Worm (Caenorhabditis elegans) whole organism, mixed stage, embryonic: ENCODE measurements around the gene ZK593.3.

Experiments
- M03D4.4 ChIP-seq: sonication (generic microtip); optimal IDR thresholded peaks from 2 replicates; lab custom pipeline; 2017; ENCODE audit warnings: mild to moderate bottlenecking, missing genetic modification characterization, missing compliant biosample characterization
- bed-3 ChIP-seq: fragments of 200-800 bp; sonication (Bioruptor generic); optimal IDR thresholded peaks from 3 replicates; lab custom pipeline; 2018; ENCODE audit warnings: mild to moderate bottlenecking, missing genetic modification characterization, moderate library complexity, missing compliant biosample characterization
- blmp-1 ChIP-seq: fragments of 150-350 bp; optimal IDR thresholded peaks from 2 replicates; lab custom pipeline; 2014; ENCODE audit warnings: missing biosample characterization, missing genetic modification characterization
- ceh-39 ChIP-seq: fragments of 150-350 bp; optimal IDR thresholded peaks from 2 replicates; lab custom pipeline; 2014; ENCODE audit warnings: missing biosample characterization, missing genetic modification characterization
- ceh-43 ChIP-seq: fragments of 200-800 bp; sonication (Bioruptor generic); optimal IDR thresholded peaks from 2 replicates; lab custom pipeline; 2018; ENCODE audit warnings: mild to moderate bottlenecking, missing genetic modification characterization, moderate library complexity, missing compliant biosample characterization
- ceh-83 ChIP-seq: fragments of 200-800 bp; sonication (Bioruptor generic); optimal IDR thresholded peaks from 2 replicates; lab custom pipeline; 2018; ENCODE audit warnings: mild to moderate bottlenecking, missing genetic modification characterization, missing compliant biosample characterization
- cnd-1 ChIP-seq: fragments of 200-800 bp; sonication (Bioruptor generic); optimal IDR thresholded peaks from 2 replicates; lab custom pipeline; 2018; ENCODE audit warnings: mild to moderate bottlenecking, missing genetic modification characterization, missing compliant biosample characterization
- elt-1 ChIP-seq: sonication (generic microtip); optimal IDR thresholded peaks from 2 replicates; lab custom pipeline; 2017; ENCODE audit warnings: missing genetic modification characterization, mild to moderate bottlenecking, missing compliant biosample characterization, antibody characterized with exemption, moderate library complexity, borderline replicate concordance; ENCODE audit not compliant: insufficient read depth
- elt-3 ChIP-seq: fragments of 150-350 bp; optimal IDR thresholded peaks from 2 replicates; lab custom pipeline; 2014; ENCODE audit warnings: missing biosample characterization, missing genetic modification characterization
- flh-1 ChIP-seq: fragments of 200-800 bp; sonication (Bioruptor generic); optimal IDR thresholded peaks from 2 replicates; lab custom pipeline; 2018; ENCODE audit warnings: mild to moderate bottlenecking, missing genetic modification characterization, moderate library complexity, missing compliant biosample characterization
- ham-2 ChIP-seq: fragments of 200-800 bp; sonication (Bioruptor generic); optimal IDR thresholded peaks from 2 replicates; lab custom pipeline; 2018; ENCODE audit warnings: mild to moderate bottlenecking, missing genetic modification characterization, missing compliant biosample characterization
- hlh-1 ChIP-seq: fragments of 150-350 bp; optimal IDR thresholded peaks from 2 replicates; lab custom pipeline; 2014; ENCODE audit warnings: missing biosample characterization, missing genetic modification reagents, missing genetic modification characterization
- lin-13 ChIP-seq: fragments of 150-350 bp; optimal IDR thresholded peaks from 2 replicates; lab custom pipeline; 2014; ENCODE audit warnings: missing biosample characterization, missing genetic modification characterization
- lin-32 ChIP-seq: fragments of 200-800 bp; sonication (Bioruptor generic); optimal IDR thresholded peaks from 2 replicates; lab custom pipeline; 2018; ENCODE audit warnings: mild to moderate bottlenecking, missing genetic modification characterization, missing compliant biosample characterization
- lsy-2 ChIP-seq: fragments of 150-350 bp; optimal IDR thresholded peaks from 2 replicates; lab custom pipeline; 2014; ENCODE audit warnings: missing biosample characterization, missing genetic modification characterization
- mep-1 ChIP-seq: fragments of 150-350 bp; optimal IDR thresholded peaks from 2 replicates; lab custom pipeline; 2017; ENCODE audit warnings: missing biosample characterization, missing genetic modification reagents, missing genetic modification characterization, inconsistent platforms
- mls-2 ChIP-seq: sonication (generic microtip); optimal IDR thresholded peaks from 2 replicates; lab custom pipeline; 2016; ENCODE audit warnings: mild to moderate bottlenecking, missing genetic modification characterization, moderate library complexity, missing compliant biosample characterization
- nhr-12 ChIP-seq: fragments of 150-350 bp; optimal IDR thresholded peaks from 2 replicates; lab custom pipeline; 2014; ENCODE audit warnings: missing biosample characterization, missing genetic modification characterization
- nhr-2 ChIP-seq: fragments of 150-350 bp; optimal IDR thresholded peaks from 2 replicates; lab custom pipeline; 2014; ENCODE audit warnings: missing biosample characterization, missing genetic modification characterization
- nhr-237 ChIP-seq: fragments of 150-350 bp; optimal IDR thresholded peaks from 2 replicates; lab custom pipeline; 2014; ENCODE audit warnings: missing biosample characterization, missing genetic modification characterization
- nhr-28 ChIP-seq: fragments of 150-350 bp; optimal IDR thresholded peaks from 2 replicates; lab custom pipeline; 2014; ENCODE audit warnings: missing biosample characterization, missing genetic modification characterization
- nhr-76 ChIP-seq: sonication (generic microtip); optimal IDR thresholded peaks from 2 replicates; lab custom pipeline; 2017; ENCODE audit warnings: missing biosample characterization, missing genetic modification characterization
- pha-4 ChIP-seq: fragments of 150-350 bp; optimal IDR thresholded peaks from 2 replicates; lab custom pipeline; 2018; ENCODE audit warnings: missing biosample characterization, missing genetic modification reagents, missing genetic modification characterization
- sem-2 ChIP-seq: fragments of 200-800 bp; sonication (Bioruptor generic); optimal IDR thresholded peaks from 2 replicates; lab custom pipeline; 2018; ENCODE audit warnings: mild to moderate bottlenecking, missing genetic modification characterization, missing compliant biosample characterization
- snpc-4 ChIP-seq: fragments of 150-350 bp; optimal IDR thresholded peaks from 2 replicates; lab custom pipeline; 2014; ENCODE audit warnings: missing biosample characterization, missing genetic modification characterization
- sptf-1 ChIP-seq: sonication (generic microtip); optimal IDR thresholded peaks from 2 replicates; lab custom pipeline; 2017; ENCODE audit warnings: mild to moderate bottlenecking, missing genetic modification characterization, moderate library complexity, missing compliant biosample characterization
- tbx-8 ChIP-seq: fragments of 200-800 bp; sonication (Bioruptor generic); optimal IDR thresholded peaks from 2 replicates; lab custom pipeline; 2018; ENCODE audit warnings: mild to moderate bottlenecking, missing genetic modification characterization, moderate library complexity, missing compliant biosample characterization
- unc-120 ChIP-seq: sonication (generic microtip); optimal IDR thresholded peaks from 2 replicates; lab custom pipeline; 2017; ENCODE audit warnings: missing genetic modification characterization, missing compliant biosample characterization; ENCODE audit not compliant: poor library complexity, severe bottlenecking
- zip-8 ChIP-seq: fragments of 150-350 bp; optimal IDR thresholded peaks from 2 replicates; lab custom pipeline; 2014; ENCODE audit warnings: missing biosample characterization, missing genetic modification characterization
- ztf-11 ChIP-seq: fragments of 150-350 bp; optimal IDR thresholded peaks from 2 replicates; lab custom pipeline; 2014; ENCODE audit warnings: missing biosample characterization, missing genetic modification characterization

The ZK593.3 gene

ce11 chrIV:10894255-10894654 is 21.2 kb upstream of the ZK593.3 start, which contains the start of gene srlf-14:
TSS of gene srlf-14 (minus strand) at chrIV:10894355.
- no peak for TF ChIP-seq nhr-12 (tag; lab: Kevin White, UChicago)
- TF ChIP-seq cnd-1 (tag; lab: Kevin White, UChicago) = no peak
- TF ChIP-seq ham-2 (GFP tag; lab: Kevin White, UChicago) = no peak
- TF ChIP-seq blmp-1 (tag; lab: Kevin White, UChicago) = no peak
- TF ChIP-seq pha-4 (tag; lab: Kevin White, UChicago) = no peak
- no peak for TF ChIP-seq lin-13 (tag; lab: Kevin White, UChicago)
- no peak for TF ChIP-seq elt-1
- no peak for TF ChIP-seq elt-3
- no peak for TF ChIP-seq sptf-1 (tag; lab: Kevin White, UChicago)
- no peak for TF ChIP-seq lsy-2
- no peak for TF ChIP-seq unc-120 (tag; lab: Kevin White, UChicago)
- no peak for TF ChIP-seq mep-1 (tag; lab: Kevin White, UChicago)
- no peak for TF ChIP-seq ceh-83 (GFP tag; lab: Kevin White, UChicago)
- TF ChIP-seq sem-2 (GFP tag; lab: Kevin White, UChicago) = no peak

- TF ChIP-seq elt-1 (no peak), bed-3 (GFP tag; lab: Kevin White, UChicago) (no peak), lsy-2 (no peak), mls-2 (tag; lab: Kevin White, UChicago) (no peak)
These were observed 19.0 kb upstream of the ZK593.3 start, which contains the start of gene srlf-13 for ce11 chrIV:10896512-10896911. TSS of gene srlf-13 (minus strand) at chrIV:10896612.

- TF ChIP-seq nhr-28 (tag; lab: Kevin White, UChicago) (no peak), hlh-1 (tag; lab: Kevin White, UChicago) (no peak), sptf-1 (tag; lab: Kevin White, UChicago) (no peak), lin-32 (GFP tag; lab: Kevin White, UChicago) (no peak), mep-1 (tag; lab: Kevin White, UChicago) (no peak), sem-2 (GFP tag; lab: Kevin White, UChicago) (no peak), ztf-11 (tag; lab: Kevin White, UChicago) (no peak), ceh-39 (no peak), ceh-83 (GFP tag; lab: Kevin White, UChicago) (no peak), nhr-12 (tag; lab: Kevin White, UChicago) (no peak), mls-2 (tag; lab: Kevin White, UChicago) (no peak), nhr-2 (no peak), M03D4.4 (tag; lab: Kevin White, UChicago) (no peak), elt-3 (no peak), lsy-2 (no peak), ceh-43 (GFP tag; lab: Kevin White, UChicago) (no peak), bed-3 (GFP tag; lab: Kevin White, UChicago) (no peak), nhr-76 (tag; lab: Kevin White, UChicago) (no peak), tbx-8 (GFP tag; lab: Kevin White, UChicago) (no peak), nhr-237 (tag; lab: Kevin White, UChicago) (no peak)
These were observed 17.3 kb upstream of the ZK593.3 start for ce11 chrIV:10898160-10898559.

- TF ChIP-seq sem-2 (GFP tag; lab: Kevin White, UChicago) = no peak
- TF ChIP-seq nhr-237 (tag; lab: Kevin White, UChicago) = no peak
- TF ChIP-seq M03D4.4 (tag; lab: Kevin White, UChicago) = no peak
- no peak for TF ChIP-seq mls-2 (tag; lab: Kevin White, UChicago)
- no peak for TF ChIP-seq lsy-2
- no peak for TF ChIP-seq ham-2 (GFP tag; lab: Kevin White, UChicago)
- TF ChIP-seq ceh-39 = no peak
- no peak for TF ChIP-seq ceh-83 (GFP tag; lab: Kevin White, UChicago)
- no peak for TF ChIP-seq bed-3 (GFP tag; lab: Kevin White, UChicago)
These were observed 16.4 kb upstream of the ZK593.3 start, which contains the start of the genes F13E9.9 and F13E9.19 for ce11 chrIV:10899091-10899490. TSS of gene F13E9.9 (minus strand) at chrIV:10899191. TSS of gene F13E9.19 (plus strand) at chrIV:10899406.

- TF ChIP-seq M03D4.4 (tag; lab: Kevin White, UChicago) (no peak), nhr-12 (tag; lab: Kevin White, UChicago) (no peak), elt-1 (no peak), nhr-76 (tag; lab: Kevin White, UChicago) (no peak), pha-4 (tag; lab: Kevin White, UChicago) (no peak), lsy-2 (no peak), lin-32 (GFP tag; lab: Kevin White, UChicago) (no peak), sptf-1 (tag; lab: Kevin White, UChicago) (no peak), blmp-1 (tag; lab: Kevin White, UChicago) (no peak), ceh-83 (GFP tag; lab: Kevin White, UChicago) (no peak), mls-2 (tag; lab: Kevin White, UChicago) (no peak), flh-1 (GFP tag; lab: Kevin White, UChicago) (no peak), ztf-11 (tag; lab: Kevin White, UChicago) (no peak), nhr-28 (tag; lab: Kevin White, UChicago) (no peak), nhr-2 (no peak), ceh-43 (GFP tag; lab: Kevin White, UChicago) (no peak), zip-8 (no peak), ham-2 (GFP tag; lab: Kevin White, UChicago) (no peak), snpc-4 (tag; lab: Kevin White, UChicago) (no peak)
These were observed 15.4 kb upstream of the ZK593.3 start, which contains the start of gene srlf-30 for ce11 chrIV:10900083-10900482. TSS of gene srlf-30 (plus strand) at chrIV:10900383.
